Worm (Caenorhabditis elegans): ENCODE data around the gene fbxa-144.

Gene fbxa-144

ce11 chrV:16148805-16149204 is 16.2 kb upstream of the fbxa-144 start, which contains the start of gene F10A3.4:
Gene F10A3.4 (plus strand): TSS chrV:16149105.
- TF ChIP-seq elt-2 (tag; optimal IDR thresholded peaks at IDR 0.05): peak; percentile 15
- TF ChIP-seq ceh-82 (tag; optimal IDR thresholded peaks at IDR 0.05): no peak
- no peak for TF ChIP-seq R02D3.7 (tag; optimal IDR thresholded peaks at IDR 0.05)
- TF ChIP-seq ceh-16 (tag; optimal IDR thresholded peaks at IDR 0.05): no peak
- no peak for TF ChIP-seq lin-15B (tag; optimal IDR thresholded peaks at IDR 0.05)
- no peak for TF ChIP-seq nhr-12 (tag; optimal IDR thresholded peaks at IDR 0.05)

ce11 chrV:16145009-16145408 is 12.4 kb upstream of the fbxa-144 start:
- TF ChIP-seq fkh-10 (GFP tag; optimal IDR thresholded peaks at IDR 0.05): no peak
- no peak for TF ChIP-seq tbx-2 (tag; optimal IDR thresholded peaks at IDR 0.05)
- TF ChIP-seq nhr-237 (tag; optimal IDR thresholded peaks at IDR 0.05): no peak
- TF ChIP-seq egl-27 (tag; optimal IDR thresholded peaks at IDR 0.05): no peak
- no peak for TF ChIP-seq nhr-12 (tag; optimal IDR thresholded peaks at IDR 0.05)
- TF ChIP-seq zag-1 (tag; optimal IDR thresholded peaks at IDR 0.05): no peak
- no peak for TF ChIP-seq aly-2 (tag; optimal IDR thresholded peaks at IDR 0.05)
- no peak for TF ChIP-seq mml-1 (tag; optimal IDR thresholded peaks at IDR 0.05)

ce11 chrV:16143066-16143581 is 10.5 kb upstream of the fbxa-144 start, which contains the start of gene fbxa-88:
Gene fbxa-88 (minus strand): TSS chrV:16143116.
- TF ChIP-seq elt-2 (tag; optimal IDR thresholded peaks at IDR 0.05): peak; percentile 80
- TF ChIP-seq skn-1 (tag; optimal IDR thresholded peaks at IDR 0.05): peak; percentile 15
- peak; percentile 58 for TF ChIP-seq pqm-1 (tag; optimal IDR thresholded peaks at IDR 0.05)
- no peak for TF ChIP-seq lsy-12 (tag; optimal IDR thresholded peaks at IDR 0.05)

- TF ChIP-seq nhr-43 (tag; optimal IDR thresholded peaks at IDR 0.05; ENCODE audit: poor library complexity, severe bottlenecking) (no peak), ceh-28 (tag; optimal IDR thresholded peaks at IDR 0.05) (no peak), skn-1 (tag; optimal IDR thresholded peaks at IDR 0.05) (no peak), nhr-28 (tag; optimal IDR thresholded peaks at IDR 0.05) (no peak), ama-1 (optimal IDR thresholded peaks at IDR 0.05) (no peak), ceh-9 (tag; optimal IDR thresholded peaks at IDR 0.05) (no peak), egl-5 (tag; optimal IDR thresholded peaks at IDR 0.05) (no peak), hmg-11 (tag; optimal IDR thresholded peaks at IDR 0.05) (no peak), R02D3.7 (tag; optimal IDR thresholded peaks at IDR 0.05) (no peak), fos-1 (tag; optimal IDR thresholded peaks at IDR 0.05) (no peak), sea-2 (GFP tag; optimal IDR thresholded peaks at IDR 0.05) (no peak)
Observed at ce11 chrV:16142371-16142770, 9.8 kb upstream of the fbxa-144 start, which contains the start of gene fbxa-18. Gene fbxa-18 (plus strand): TSS chrV:16142671.

DNA sequence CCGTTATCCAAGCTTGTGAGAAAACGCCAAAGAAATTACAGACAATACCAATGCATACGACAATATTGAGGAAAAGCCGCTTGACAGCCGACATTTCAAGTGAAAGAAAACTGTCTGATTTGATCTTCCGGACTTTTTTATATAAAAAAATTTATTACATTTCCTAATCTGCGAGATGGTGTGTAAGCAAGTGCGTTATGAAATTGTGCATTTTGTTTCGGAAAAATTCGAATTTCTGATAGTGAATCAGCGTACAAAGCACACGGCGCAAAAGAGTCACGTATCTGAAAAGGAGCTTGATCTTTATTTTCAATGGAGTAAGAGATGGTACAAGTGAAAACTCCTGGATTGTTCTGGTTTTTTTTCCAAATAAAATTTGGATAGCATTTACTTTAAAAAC is 8.5 kb upstream of the fbxa-144 start, which contains the start of gene clc-32:
clc-32 (minus strand) TSS at position 101 of the 400 bp plus-strand sequence.
- TF ChIP-seq nhr-12 (tag; optimal IDR thresholded peaks at IDR 0.05) (no peak), elt-1 (tag; optimal IDR thresholded peaks at IDR 0.05) (no peak), nhr-237 (tag; optimal IDR thresholded peaks at IDR 0.05) (no peak), mdl-1 (tag; optimal IDR thresholded peaks at IDR 0.05) (no peak), unc-62 (GFP tag; optimal IDR thresholded peaks at IDR 0.05) (no peak), mml-1 (tag; optimal IDR thresholded peaks at IDR 0.05) (no peak), ztf-11 (tag; optimal IDR thresholded peaks at IDR 0.05) (no peak), nhr-76 (tag; optimal IDR thresholded peaks at IDR 0.05) (no peak), elt-2 (tag; optimal IDR thresholded peaks at IDR 0.05) (no peak), ceh-16 (tag; optimal IDR thresholded peaks at IDR 0.05) (no peak), pqm-1 (tag; optimal IDR thresholded peaks at IDR 0.05) (no peak), fkh-2 (tag; optimal IDR thresholded peaks at IDR 0.05) (no peak), fos-1 (tag; optimal IDR thresholded peaks at IDR 0.05) (no peak), unc-39 (tag; optimal IDR thresholded peaks at IDR 0.05) (no peak), lin-39 (tag; optimal IDR thresholded peaks at IDR 0.05) (no peak), daf-12 (tag; optimal IDR thresholded peaks at IDR 0.05) (no peak)

DNA sequence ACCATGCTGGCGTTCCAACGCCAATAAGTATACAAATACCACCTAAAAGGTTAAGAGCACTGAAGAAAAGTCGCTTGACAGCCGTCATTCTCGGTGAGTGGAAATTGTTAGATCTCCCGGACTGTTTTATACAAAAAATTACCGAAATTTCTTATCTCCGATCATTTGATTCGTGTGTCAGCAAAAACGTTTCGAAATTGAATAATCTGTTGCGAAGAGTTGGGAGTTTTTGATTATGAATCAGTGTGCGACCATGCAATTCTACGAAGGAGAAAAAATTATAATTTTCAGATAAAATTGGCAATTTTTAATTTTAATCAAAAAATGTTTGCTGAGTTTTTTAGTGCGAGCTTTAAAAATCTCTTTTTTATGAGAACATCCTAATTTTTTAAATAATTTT is 6.9 kb upstream of the fbxa-144 start, which contains the start of gene clc-11:
clc-11 (minus strand) TSS at position 101 of the 400 bp plus-strand sequence.
- TF ChIP-seq eor-1 (tag; optimal IDR thresholded peaks at IDR 0.05) (no peak), unc-62 (GFP tag; optimal IDR thresholded peaks at IDR 0.05) (no peak), nhr-67 (tag; optimal IDR thresholded peaks at IDR 0.05) (no peak), ceh-82 (tag; optimal IDR thresholded peaks at IDR 0.05) (no peak), pha-4 (tag; optimal IDR thresholded peaks at IDR 0.05) (no peak), nhr-28 (tag; optimal IDR thresholded peaks at IDR 0.05) (no peak), nhr-25 (tag; optimal IDR thresholded peaks at IDR 0.05) (no peak), ceh-28 (tag; optimal IDR thresholded peaks at IDR 0.05) (no peak), ceh-9 (tag; optimal IDR thresholded peaks at IDR 0.05) (no peak), aly-2 (tag; optimal IDR thresholded peaks at IDR 0.05) (no peak), zag-1 (tag; optimal IDR thresholded peaks at IDR 0.05) (no peak), nhr-23 (tag; optimal IDR thresholded peaks at IDR 0.05) (no peak), nhr-43 (tag; optimal IDR thresholded peaks at IDR 0.05; ENCODE audit: poor library complexity, severe bottlenecking) (no peak), jun-1 (tag; optimal IDR thresholded peaks at IDR 0.05) (no peak), egl-27 (tag; optimal IDR thresholded peaks at IDR 0.05) (no peak), tbx-2 (tag; optimal IDR thresholded peaks at IDR 0.05) (no peak), snpc-4 (tag; optimal IDR thresholded peaks at IDR 0.05) (no peak)

Data from whole organism, L3 larva.